Worm (Caenorhabditis elegans) whole organism, late embryonic: ENCODE measurements around the gene C06E2.5.

Experiments used
- K02D7.2 ChIP-seq: sonication (generic microtip); optimal IDR thresholded peaks from 2 replicates; lab custom pipeline; 2017; ENCODE audit warnings: mild to moderate bottlenecking, missing genetic modification characterization, missing compliant biosample characterization
- Y22D7AL.16 ChIP-seq: sonication (generic microtip); optimal IDR thresholded peaks from 2 replicates; lab custom pipeline; 2016; ENCODE audit warnings: missing genetic modification characterization, missing compliant biosample characterization
- ahr-1 ChIP-seq: sonication (generic microtip); optimal IDR thresholded peaks from 2 replicates; lab custom pipeline; 2016; ENCODE audit warnings: missing genetic modification characterization, missing compliant biosample characterization
- ceh-14 ChIP-seq: sonication (generic microtip); optimal IDR thresholded peaks from 2 replicates; lab custom pipeline; 2016; ENCODE audit warnings: missing genotype, missing genetic modification characterization, missing compliant biosample characterization
- ceh-19 ChIP-seq: fragments of 200-800 bp; sonication (Bioruptor generic); optimal IDR thresholded peaks from 2 replicates; lab custom pipeline; 2018; ENCODE audit warnings: mild to moderate bottlenecking, missing genetic modification characterization, missing compliant biosample characterization
- ceh-30 ChIP-seq: fragments of 150-350 bp; optimal IDR thresholded peaks from 2 replicates; lab custom pipeline; 2014; ENCODE audit warnings: missing biosample characterization, missing genetic modification characterization
- ceh-31 ChIP-seq: sonication (generic microtip); optimal IDR thresholded peaks from 2 replicates; lab custom pipeline; 2016; ENCODE audit warnings: missing genetic modification characterization, missing compliant biosample characterization
- ceh-48 ChIP-seq: sonication (generic microtip); optimal IDR thresholded peaks from 2 replicates; lab custom pipeline; 2016; ENCODE audit warnings: missing genetic modification characterization, inconsistent platforms, missing compliant biosample characterization
- ceh-9 ChIP-seq: sonication (generic microtip); optimal IDR thresholded peaks from 2 replicates; lab custom pipeline; 2016; ENCODE audit warnings: mild to moderate bottlenecking, missing genetic modification characterization, inconsistent platforms, missing compliant biosample characterization
- che-1 ChIP-seq: sonication (generic microtip); optimal IDR thresholded peaks from 2 replicates; lab custom pipeline; 2016; ENCODE audit warnings: mild to moderate bottlenecking, missing genetic modification characterization, missing compliant biosample characterization
- elt-2 ChIP-seq: sonication (generic microtip); optimal IDR thresholded peaks from 2 replicates; lab custom pipeline; 2016; ENCODE audit warnings: missing genetic modification reagents, missing genetic modification characterization, missing compliant biosample characterization
- elt-4 ChIP-seq: sonication (generic microtip); optimal IDR thresholded peaks from 2 replicates; lab custom pipeline; 2016; ENCODE audit warnings: missing genetic modification characterization, missing compliant biosample characterization
- eyg-1 ChIP-seq: sonication (generic microtip); optimal IDR thresholded peaks from 2 replicates; lab custom pipeline; 2016; ENCODE audit warnings: missing genotype, missing genetic modification characterization, missing compliant biosample characterization
- fax-1 ChIP-seq: sonication (generic microtip); optimal IDR thresholded peaks from 2 replicates; lab custom pipeline; 2016; ENCODE audit warnings: missing genotype, missing genetic modification characterization, missing compliant biosample characterization
- fkh-10 ChIP-seq: fragments of 150-350 bp; optimal IDR thresholded peaks from 2 replicates; lab custom pipeline; 2014; ENCODE audit warnings: missing biosample characterization, missing genetic modification reagents, missing genetic modification characterization
- fkh-6 ChIP-seq: sonication (generic microtip); optimal IDR thresholded peaks from 2 replicates; lab custom pipeline; 2016; ENCODE audit warnings: missing genetic modification characterization, missing compliant biosample characterization
- gmeb-2 ChIP-seq: sonication (generic microtip); optimal IDR thresholded peaks from 2 replicates; lab custom pipeline; 2016; ENCODE audit warnings: missing genetic modification characterization, inconsistent platforms, missing compliant biosample characterization
- hlh-13 ChIP-seq: fragments of 200-800 bp; sonication (Bioruptor generic); optimal IDR thresholded peaks from 2 replicates; lab custom pipeline; 2018; ENCODE audit warnings: mild to moderate bottlenecking, missing genetic modification characterization, missing compliant biosample characterization
- hlh-15 ChIP-seq: sonication (generic microtip); optimal IDR thresholded peaks from 2 replicates; lab custom pipeline; 2016; ENCODE audit warnings: missing genetic modification characterization, missing compliant biosample characterization
- hlh-6 ChIP-seq: sonication (generic microtip); optimal IDR thresholded peaks from 2 replicates; lab custom pipeline; 2016; ENCODE audit warnings: missing genotype, missing genetic modification characterization, missing compliant biosample characterization
- lin-11 ChIP-seq: fragments of 200-800 bp; sonication (Bioruptor generic); optimal IDR thresholded peaks from 2 replicates; lab custom pipeline; 2018; ENCODE audit warnings: mild to moderate bottlenecking, missing genetic modification characterization, missing compliant biosample characterization
- mec-3 ChIP-seq: sonication (generic microtip); optimal IDR thresholded peaks from 2 replicates; lab custom pipeline; 2016; ENCODE audit warnings: borderline replicate concordance, missing genetic modification characterization, missing compliant biosample characterization
- nhr-11 ChIP-seq: fragments of 150-350 bp; optimal IDR thresholded peaks from 2 replicates; lab custom pipeline; 2014; ENCODE audit warnings: missing biosample characterization, missing genetic modification characterization
- nhr-232 ChIP-seq: sonication (generic microtip); optimal IDR thresholded peaks from 2 replicates; lab custom pipeline; 2016; ENCODE audit warnings: missing genetic modification characterization, missing compliant biosample characterization
- npax-4 ChIP-seq: sonication (generic microtip); optimal IDR thresholded peaks from 2 replicates; lab custom pipeline; 2016; ENCODE audit warnings: missing genetic modification characterization, missing compliant biosample characterization
- pag-3 ChIP-seq: sonication (generic microtip); optimal IDR thresholded peaks from 2 replicates; lab custom pipeline; 2016; ENCODE audit warnings: missing compliant biosample characterization, missing genetic modification characterization, borderline replicate concordance
- pax-1 ChIP-seq: fragments of 150-350 bp; optimal IDR thresholded peaks from 2 replicates; lab custom pipeline; 2014; ENCODE audit warnings: missing biosample characterization, missing genetic modification characterization
- pha-4 ChIP-seq: fragments of 150-350 bp; optimal IDR thresholded peaks from 2 replicates; lab custom pipeline; 2018; ENCODE audit warnings: missing biosample characterization, missing genetic modification reagents, missing genetic modification characterization
- ref-2 ChIP-seq: sonication (generic microtip); optimal IDR thresholded peaks from 2 replicates; lab custom pipeline; 2016; ENCODE audit warnings: missing genetic modification characterization, missing compliant biosample characterization
- sdc-2 ChIP-seq: sonication (generic microtip); optimal IDR thresholded peaks from 2 replicates; lab custom pipeline; 2016; ENCODE audit warnings: missing genotype, missing genetic modification characterization, missing compliant biosample characterization
- sox-2 ChIP-seq: fragments of 200-800 bp; sonication (Bioruptor generic); IDR thresholded peaks from 2 replicates; pipeline ENCODE4 v1.3.6; 2022; ENCODE audit warnings: missing genetic modification reagents, missing genetic modification characterization, missing compliant biosample characterization
- sox-4 ChIP-seq: sonication (generic microtip); optimal IDR thresholded peaks from 2 replicates; lab custom pipeline; 2017; ENCODE audit warnings: mild to moderate bottlenecking, missing genetic modification characterization, inconsistent platforms, missing compliant biosample characterization
- syd-9 ChIP-seq: sonication (generic microtip); optimal IDR thresholded peaks from 2 replicates; lab custom pipeline; 2016; ENCODE audit warnings: mild to moderate bottlenecking, missing genetic modification characterization, moderate library complexity, missing compliant biosample characterization
- tbx-7 ChIP-seq: sonication (generic microtip); optimal IDR thresholded peaks from 2 replicates; lab custom pipeline; 2016; ENCODE audit warnings: missing genotype, missing genetic modification characterization, missing compliant biosample characterization
- ttx-3 ChIP-seq: sonication (generic microtip); optimal IDR thresholded peaks from 2 replicates; lab custom pipeline; 2016; ENCODE audit warnings: missing genetic modification reagents, missing genetic modification characterization, missing compliant biosample characterization
- unc-42 ChIP-seq: sonication (generic microtip); optimal IDR thresholded peaks from 2 replicates; lab custom pipeline; 2016; ENCODE audit warnings: missing genotype, missing genetic modification characterization, missing compliant biosample characterization
- zip-5 ChIP-seq: sonication (generic microtip); optimal IDR thresholded peaks from 2 replicates; lab custom pipeline; 2016; ENCODE audit warnings: missing genetic modification characterization, missing compliant biosample characterization
- ztf-16 ChIP-seq: sonication (generic microtip); optimal IDR thresholded peaks from 2 replicates; lab custom pipeline; 2017; ENCODE audit warnings: missing genetic modification characterization, missing compliant biosample characterization

Gene C06E2.5

ce11 chrX:8878709-8879108 lies 21.0 kb upstream of the C06E2.5 start:
- no peak for TF ChIP-seq hlh-13 (GFP tag; lab: Kevin White, UChicago)
- no peak for TF ChIP-seq ahr-1 (tag; lab: Kevin White, UChicago)
- TF ChIP-seq sox-4 = no peak
- no peak for TF ChIP-seq unc-42 (tag; lab: Kevin White, UChicago)
- TF ChIP-seq fkh-10 (GFP tag; lab: Kevin White, UChicago) = no peak
- no peak for TF ChIP-seq K02D7.2 (tag; lab: Kevin White, UChicago)
- TF ChIP-seq npax-4 (tag; lab: Kevin White, UChicago) = no peak
- no peak for TF ChIP-seq ceh-31
- no peak for TF ChIP-seq gmeb-2 (tag; lab: Kevin White, UChicago)
- TF ChIP-seq ttx-3 (tag; lab: Kevin White, UChicago) = no peak
- TF ChIP-seq che-1 (tag; lab: Kevin White, UChicago) = no peak
- TF ChIP-seq, all 69 proteins: peak for 0

ce11 chrX:8877162-8877561 lies 19.4 kb upstream of the C06E2.5 start:
- TF ChIP-seq sox-2 (no peak), fkh-6 (no peak), pag-3 (tag; lab: Kevin White, UChicago) (no peak), Y22D7AL.16 (tag; lab: Kevin White, UChicago) (no peak), eyg-1 (no peak), hlh-6 (tag; lab: Kevin White, UChicago) (no peak), ceh-19 (GFP tag; lab: Kevin White, UChicago) (no peak), ztf-16 (tag; lab: Kevin White, UChicago) (no peak), mec-3 (tag; lab: Kevin White, UChicago) (no peak), unc-42 (tag; lab: Kevin White, UChicago) (no peak), ceh-48 (tag; lab: Kevin White, UChicago) (no peak), K02D7.2 (tag; lab: Kevin White, UChicago) (no peak), hlh-13 (GFP tag; lab: Kevin White, UChicago) (no peak), ceh-9 (tag; lab: Kevin White, UChicago) (no peak), lin-11 (tag; lab: Kevin White, UChicago) (no peak), elt-2 (tag; lab: Kevin White, UChicago) (no peak), hlh-15 (tag; lab: Kevin White, UChicago) (no peak), pax-1 (no peak), ref-2 (tag; lab: Kevin White, UChicago) (no peak)

ce11 chrX:8875867-8876266 lies 18.1 kb upstream of the C06E2.5 start:
- no peak for TF ChIP-seq fax-1 (tag; lab: Kevin White, UChicago)
- no peak for TF ChIP-seq nhr-11 (tag; lab: Kevin White, UChicago)
- no peak for TF ChIP-seq syd-9 (tag; lab: Kevin White, UChicago)

ce11 chrX:8874748-8875147 lies 17.0 kb upstream of the C06E2.5 start, which contains the start of gene C06E2.1:
C06E2.1 (minus strand) TSS chrX:8874848.
- TF ChIP-seq K02D7.2 (tag; lab: Kevin White, UChicago) (no peak), zip-5 (tag; lab: Kevin White, UChicago) (no peak), sox-2 (no peak), ceh-30 (no peak), ttx-3 (tag; lab: Kevin White, UChicago) (no peak), ceh-19 (GFP tag; lab: Kevin White, UChicago) (no peak), nhr-232 (tag; lab: Kevin White, UChicago) (no peak), ref-2 (tag; lab: Kevin White, UChicago) (no peak), ceh-14 (tag; lab: Kevin White, UChicago) (no peak), pha-4 (tag; lab: Kevin White, UChicago) (no peak), sdc-2 (tag; lab: Kevin White, UChicago) (no peak), elt-4 (no peak), sox-4 (no peak), tbx-7 (tag; lab: Kevin White, UChicago) (no peak), ceh-9 (tag; lab: Kevin White, UChicago) (no peak)
